Worm (Caenorhabditis elegans) whole organism, young adult: ENCODE results near the gene rfth-1.

Experiments
- B0336.3 ChIP-seq: fragments of 200-800 bp; sonication (Bioruptor generic); IDR thresholded peaks from 2 replicates; pipeline ENCODE4 v1.3.6; 2022; ENCODE audit warnings: missing genetic modification characterization, missing compliant biosample characterization
- D2030.7 ChIP-seq: fragments of 200-800 bp; sonication (Bioruptor generic); IDR thresholded peaks from 2 replicates; pipeline ENCODE4 v1.3.6; 2022; ENCODE audit warnings: missing genetic modification reagents, missing genetic modification characterization, missing compliant biosample characterization
- F23B12.7 ChIP-seq: sonication (generic microtip); optimal IDR thresholded peaks from 2 replicates; lab custom pipeline; 2017; ENCODE audit warnings: missing genetic modification characterization, mild to moderate bottlenecking, missing compliant biosample characterization, antibody characterized with exemption, moderate library complexity; ENCODE audit not compliant: insufficient read depth
- F33H1.4 ChIP-seq: fragments of 200-800 bp; sonication (Bioruptor generic); IDR thresholded peaks from 2 replicates; pipeline ENCODE4 v1.3.6; 2022; ENCODE audit warnings: missing genetic modification reagents, missing genetic modification characterization, missing compliant biosample characterization
- F39B2.1 ChIP-seq: fragments of 200-800 bp; sonication (Bioruptor generic); IDR thresholded peaks from 2 replicates; pipeline ENCODE4 v1.3.6; 2022; ENCODE audit warnings: missing genetic modification reagents, missing genetic modification characterization, missing compliant biosample characterization
- F52B5.7 ChIP-seq: sonication (generic microtip); optimal IDR thresholded peaks from 2 replicates; lab custom pipeline; 2016; ENCODE audit warnings: mild to moderate bottlenecking, missing genetic modification characterization, missing compliant biosample characterization
- F57A8.1 ChIP-seq: fragments of 200-800 bp; sonication (Bioruptor generic); optimal IDR thresholded peaks from 2 replicates; lab custom pipeline; 2018; ENCODE audit warnings: mild to moderate bottlenecking, missing genetic modification characterization, moderate library complexity, missing compliant biosample characterization
- F57C9.4 ChIP-seq: sonication (generic microtip); optimal IDR thresholded peaks from 2 replicates; lab custom pipeline; 2017; ENCODE audit warnings: mild to moderate bottlenecking, missing genetic modification characterization, missing compliant biosample characterization
- Y53G8AR.9 ChIP-seq: fragments of 200-800 bp; sonication (Bioruptor generic); conservative IDR thresholded peaks from 2 replicates; pipeline ENCODE4 v1.3.6; 2022; ENCODE audit warnings: missing genetic modification reagents, missing genetic modification characterization, missing compliant biosample characterization
- ama-1 ChIP-seq, 3 experiments: fragments of 150-350 bp in 1 of 3; sonication (generic microtip) in 2 of 3; optimal IDR thresholded peaks; 2 replicates each; lab custom pipeline; 2014 to 2018; ENCODE audit warnings: missing biosample characterization in 2 of 3, missing genetic modification characterization in 2 of 3, missing genetic modification reagents in 2 of 3
- attf-5 ChIP-seq: fragments of 200-800 bp; sonication (Bioruptor generic); optimal IDR thresholded peaks from 2 replicates; lab custom pipeline; 2018; ENCODE audit warnings: mild to moderate bottlenecking, missing genetic modification characterization, missing compliant biosample characterization
- attf-6 ChIP-seq: fragments of 200-800 bp; sonication (Bioruptor generic); IDR thresholded peaks from 2 replicates; pipeline ENCODE4 v1.3.6; 2022; ENCODE audit warnings: missing genetic modification reagents, missing genetic modification characterization, missing compliant biosample characterization
- ccch-3 ChIP-seq: fragments of 200-800 bp; sonication (Bioruptor generic); optimal IDR thresholded peaks from 2 replicates; lab custom pipeline; 2018; ENCODE audit warnings: mild to moderate bottlenecking, missing genetic modification characterization, missing compliant biosample characterization
- ceh-58 ChIP-seq: fragments of 200-800 bp; sonication (Bioruptor generic); IDR thresholded peaks from 2 replicates; pipeline ENCODE4 v1.3.6; 2022; ENCODE audit warnings: missing genetic modification characterization, missing compliant biosample characterization
- ceh-91 ChIP-seq: fragments of 200-800 bp; sonication (Bioruptor generic); IDR thresholded peaks from 2 replicates; pipeline ENCODE4 v1.3.6; 2022; ENCODE audit warnings: missing genetic modification reagents, missing genetic modification characterization, missing compliant biosample characterization
- chd-7 ChIP-seq: sonication (generic microtip); optimal IDR thresholded peaks from 2 replicates; lab custom pipeline; 2016; ENCODE audit warnings: mild to moderate bottlenecking, missing genetic modification characterization, moderate library complexity, missing compliant biosample characterization
- dox-1 ChIP-seq: fragments of 200-800 bp; sonication (Bioruptor generic); IDR thresholded peaks from 2 replicates; pipeline ENCODE4 v1.3.6; 2022; ENCODE audit warnings: missing genetic modification reagents, missing genetic modification characterization, missing compliant biosample characterization
- dpl-1 ChIP-seq: fragments of 150-350 bp; optimal IDR thresholded peaks from 2 replicates; lab custom pipeline; 2014; ENCODE audit warnings: missing biosample characterization, missing genetic modification reagents, missing genetic modification characterization
- egl-44 ChIP-seq: fragments of 200-800 bp; sonication (Bioruptor generic); IDR thresholded peaks from 2 replicates; pipeline ENCODE4 v1.3.6; 2022; ENCODE audit warnings: missing genetic modification reagents, missing genetic modification characterization, missing compliant biosample characterization
- ets-4 ChIP-seq: fragments of 200-800 bp; sonication (Bioruptor generic); optimal IDR thresholded peaks from 2 replicates; lab custom pipeline; 2018; ENCODE audit warnings: mild to moderate bottlenecking, missing genetic modification characterization, missing compliant biosample characterization
- fkh-3 ChIP-seq: sonication (generic microtip); optimal IDR thresholded peaks from 2 replicates; lab custom pipeline; 2016; ENCODE audit warnings: mild to moderate bottlenecking, missing genetic modification characterization, missing compliant biosample characterization
- hmg-1.2 ChIP-seq: fragments of 200-800 bp; sonication (Bioruptor generic); IDR thresholded peaks from 2 replicates; pipeline ENCODE4 v1.3.6; 2022; ENCODE audit warnings: missing genetic modification reagents, missing genetic modification characterization, missing compliant biosample characterization
- hsf-1 ChIP-seq: fragments of 200-800 bp; sonication (Bioruptor generic); IDR thresholded peaks from 2 replicates; pipeline ENCODE4 v1.3.6; 2022; ENCODE audit warnings: missing genetic modification reagents, missing genetic modification characterization, missing compliant biosample characterization
- lsl-1 ChIP-seq: fragments of 200-800 bp; sonication (Bioruptor generic); optimal IDR thresholded peaks from 2 replicates; lab custom pipeline; 2018; ENCODE audit warnings: mild to moderate bottlenecking, missing genetic modification characterization, moderate library complexity, missing compliant biosample characterization
- lsy-27 ChIP-seq: sonication (generic microtip); optimal IDR thresholded peaks from 2 replicates; lab custom pipeline; 2017; ENCODE audit warnings: missing genetic modification characterization, mild to moderate bottlenecking, missing compliant biosample characterization, antibody characterized with exemption, missing genotype, borderline replicate concordance; ENCODE audit not compliant: insufficient read depth
- madf-3 ChIP-seq: fragments of 200-800 bp; sonication (Bioruptor generic); IDR thresholded peaks from 2 replicates; pipeline ENCODE4 v1.3.6; 2022; ENCODE audit warnings: missing genetic modification reagents, missing genetic modification characterization, missing compliant biosample characterization
- madf-8 ChIP-seq: fragments of 200-800 bp; sonication (Bioruptor generic); conservative IDR thresholded peaks from 2 replicates; pipeline ENCODE4 v1.3.6; 2022; ENCODE audit warnings: missing genetic modification reagents, missing genetic modification characterization, missing compliant biosample characterization
- mcd-1 ChIP-seq: fragments of 200-800 bp; sonication (Bioruptor generic); IDR thresholded peaks from 2 replicates; pipeline ENCODE4 v1.3.6; 2022; ENCODE audit warnings: missing genetic modification reagents, missing genetic modification characterization, missing compliant biosample characterization
- mes-4 ChIP-seq: sonication (generic microtip); optimal IDR thresholded peaks from 2 replicates; lab custom pipeline; 2016; ENCODE audit warnings: missing genotype, missing genetic modification characterization, missing compliant biosample characterization
- nfyb-1 ChIP-seq: fragments of 200-800 bp; sonication (Bioruptor generic); IDR thresholded peaks from 2 replicates; pipeline ENCODE4 v1.3.6; 2022; ENCODE audit warnings: missing genetic modification reagents, missing genetic modification characterization, missing compliant biosample characterization
- nhr-120 ChIP-seq: fragments of 200-800 bp; sonication (Bioruptor generic); IDR thresholded peaks from 2 replicates; pipeline ENCODE4 v1.3.6; 2022; ENCODE audit warnings: missing genetic modification characterization, missing compliant biosample characterization
- nhr-179 ChIP-seq: sonication (generic microtip); optimal IDR thresholded peaks from 2 replicates; lab custom pipeline; 2016; ENCODE audit warnings: mild to moderate bottlenecking, missing genetic modification characterization, missing compliant biosample characterization
- nhr-80 ChIP-seq: sonication (generic microtip); optimal IDR thresholded peaks from 2 replicates; lab custom pipeline; 2016; ENCODE audit warnings: missing genetic modification characterization, missing compliant biosample characterization
- pbrm-1 ChIP-seq: fragments of 200-800 bp; sonication (Bioruptor generic); IDR thresholded peaks from 2 replicates; pipeline ENCODE4 v1.3.6; 2022; ENCODE audit warnings: missing genetic modification reagents, missing genetic modification characterization, missing compliant biosample characterization
- rec-8 ChIP-seq, 2 experiments: sonication (generic microtip); optimal IDR thresholded peaks; 2 replicates each; lab custom pipeline; 2016; ENCODE audit warnings: mild to moderate bottlenecking in 2 of 2, missing genetic modification characterization in 2 of 2, missing genetic modification reagents in 2 of 2, missing genotype in 2 of 2, missing biosample characterization in 1 of 2, missing compliant biosample characterization in 1 of 2, moderate library complexity in 1 of 2
- snpc-1.3 ChIP-seq: sonication (generic microtip); optimal IDR thresholded peaks from 2 replicates; lab custom pipeline; 2017; ENCODE audit warnings: missing genetic modification characterization, mild to moderate bottlenecking, missing compliant biosample characterization, antibody characterized with exemption, moderate library complexity, missing genotype, missing genetic modification reagents; ENCODE audit not compliant: insufficient read depth
- snpc-3.4 ChIP-seq: sonication (generic microtip); optimal IDR thresholded peaks from 2 replicates; lab custom pipeline; 2017; ENCODE audit warnings: missing genetic modification characterization, mild to moderate bottlenecking, missing compliant biosample characterization, antibody characterized with exemption, moderate library complexity, missing genotype, missing genetic modification reagents
- snpc-4 ChIP-seq, 5 experiments: fragments of 150-350 bp in 1 of 5; sonication (generic microtip) in 4 of 5; optimal IDR thresholded peaks; 2 replicates each; lab custom pipeline; 2014 to 2018; ENCODE audit warnings: missing genetic modification characterization in 5 of 5, missing biosample characterization in 3 of 5, antibody characterized with exemption in 2 of 5, mild to moderate bottlenecking in 2 of 5, missing compliant biosample characterization in 2 of 5, missing genotype in 2 of 5, moderate library complexity in 2 of 5, missing genetic modification reagents in 1 of 5
- tbp1 ChIP-seq: fragments of 200-800 bp; sonication (Bioruptor generic); optimal IDR thresholded peaks from 2 replicates; lab custom pipeline; 2018; ENCODE audit warnings: mild to moderate bottlenecking, missing genetic modification characterization, missing compliant biosample characterization
- unc-62 ChIP-seq: fragments of 150-350 bp; optimal IDR thresholded peaks from 2 replicates; lab custom pipeline; 2014; ENCODE audit warnings: missing biosample characterization, missing genetic modification reagents, missing genetic modification characterization
- xnd-1 ChIP-seq: sonication (generic microtip); optimal IDR thresholded peaks from 2 replicates; lab custom pipeline; 2016; ENCODE audit warnings: missing genotype, missing genetic modification reagents, missing genetic modification characterization, missing compliant biosample characterization
- zfh-2 ChIP-seq: fragments of 200-800 bp; sonication (Bioruptor generic); conservative IDR thresholded peaks from 2 replicates; pipeline ENCODE4 v1.3.6; 2022; ENCODE audit warnings: missing genetic modification reagents, missing genetic modification characterization, missing compliant biosample characterization
- zim-3 ChIP-seq: sonication (generic microtip); optimal IDR thresholded peaks from 2 replicates; lab custom pipeline; 2017; ENCODE audit warnings: mild to moderate bottlenecking, missing genetic modification characterization, moderate library complexity, missing compliant biosample characterization
- ztf-6 ChIP-seq: fragments of 200-800 bp; sonication (Bioruptor generic); IDR thresholded peaks from 2 replicates; pipeline ENCODE4 v1.3.6; 2022; ENCODE audit warnings: missing genetic modification reagents, missing genetic modification characterization, missing compliant biosample characterization

Gene rfth-1

DNA sequence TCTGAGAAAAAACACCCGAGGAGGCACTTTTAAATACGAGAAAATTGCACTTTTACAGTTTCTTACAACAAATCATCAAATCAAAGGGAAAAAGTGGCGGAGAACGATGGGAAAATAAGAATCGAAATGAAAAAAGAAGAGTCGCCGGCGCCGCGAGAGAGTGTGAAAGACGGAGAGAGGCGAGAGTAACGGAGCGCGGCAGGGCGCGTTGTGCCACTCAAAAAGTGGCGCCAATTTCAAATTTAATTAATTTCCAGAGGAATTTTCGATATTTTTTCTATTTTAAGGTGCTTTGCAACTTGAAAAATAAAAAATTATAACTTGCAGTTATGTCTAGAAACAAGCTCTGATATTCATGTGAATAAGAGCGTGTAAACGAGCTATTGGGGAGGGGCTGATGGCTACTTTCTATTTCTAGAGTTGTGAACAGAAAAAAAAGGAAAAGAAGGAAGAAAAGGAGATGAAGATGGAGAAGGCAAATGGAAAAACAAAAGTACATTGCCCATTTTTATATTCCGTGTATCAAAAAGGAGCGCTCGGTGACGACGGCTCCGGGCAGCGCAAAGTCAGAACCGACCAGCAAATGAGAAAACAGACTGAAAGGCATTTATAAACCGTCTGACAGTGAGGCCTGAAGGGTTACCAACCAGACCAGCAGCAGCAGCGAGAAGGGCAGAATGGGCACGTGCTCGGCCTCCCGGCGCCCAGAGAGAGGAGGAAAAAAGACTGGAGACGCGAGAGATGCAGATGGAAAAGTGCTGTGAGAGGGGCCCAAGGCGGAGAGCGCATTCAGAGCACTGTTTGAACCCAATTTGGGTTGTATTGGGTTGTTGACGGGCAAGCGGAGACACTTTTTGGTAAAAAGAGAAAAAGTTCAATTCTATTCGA, 40.0 kb downstream of the rfth-1 start:
- TF ChIP-seq ama-1 (optimal IDR thresholded peaks at IDR 0.05; lab: Kevin White, UChicago) = peak; percentile 47
- TF ChIP-seq ama-1 (GFP tag; optimal IDR thresholded peaks at IDR 0.05; lab: Kevin White, UChicago) = peak in 1 of 2 experiments; percentile 9
- TF ChIP-seq ccch-3 = no peak
- peak; percentile 63 for TF ChIP-seq nfyb-1 (GFP tag; lab: Robert Waterston, UW)
- TF ChIP-seq zim-3 (tag; lab: Kevin White, UChicago) = peak; percentile 25
- TF ChIP-seq ztf-6 = no peak
- peak; percentile 33 for TF ChIP-seq lsl-1
- TF ChIP-seq F33H1.4 = peak; percentile 50
- TF ChIP-seq egl-44 (GFP tag; lab: Robert Waterston, UW) = peak; percentile 65; the same call in 1 of the 2 replicates
- TF ChIP-seq snpc-4 (GFP tag; optimal IDR thresholded peaks at IDR 0.05; lab: Kevin White, UChicago) = no peak
- peak in 1 of 4 experiments; percentile 11 for TF ChIP-seq snpc-4 (tag; optimal IDR thresholded peaks at IDR 0.05; lab: Kevin White, UChicago)
- TF ChIP-seq pbrm-1 (GFP tag; lab: Robert Waterston, UW) = peak; percentile 72; the same call in 1 of the 2 replicates
- no peak for TF ChIP-seq nhr-120 (GFP tag; lab: Robert Waterston, UW)
- TF ChIP-seq F52B5.7 (tag; lab: Kevin White, UChicago) = peak; percentile 47
- TF ChIP-seq F39B2.1 (GFP tag; lab: Robert Waterston, UW) = no peak
- TF ChIP-seq lsy-27 (tag; lab: Kevin White, UChicago) = no peak
- no peak for TF ChIP-seq unc-62 (GFP tag; lab: Kevin White, UChicago)
- TF ChIP-seq chd-7 = peak; percentile 79
- TF ChIP-seq mes-4 (tag; lab: Kevin White, UChicago) = no peak
- TF ChIP-seq snpc-1.3 = peak; percentile 74
- TF ChIP-seq ceh-91 (GFP tag; lab: Robert Waterston, UW) = 0 out of 2 replicates have a peak, but pooled peaks have one; percentile 22
- TF ChIP-seq hsf-1 (GFP tag; lab: Robert Waterston, UW) = no peak
- no peak for TF ChIP-seq xnd-1
- TF ChIP-seq B0336.3 (GFP tag; lab: Robert Waterston, UW) = peak; percentile 51; the same call in 1 of the 2 replicates
- 0 out of 2 replicates have a peak, but pooled peaks have one; percentile 5 for TF ChIP-seq ceh-58 (GFP tag; lab: Robert Waterston, UW)
- TF ChIP-seq nhr-179 (tag; lab: Kevin White, UChicago) = no peak
- TF ChIP-seq tbp1 (GFP tag; lab: Kevin White, UChicago) = peak; percentile 20
- no peak for TF ChIP-seq rec-8 (tag; optimal IDR thresholded peaks at IDR 0.05; lab: Kevin White, UChicago)
- TF ChIP-seq madf-8 (GFP tag; lab: Robert Waterston, UW) = no peak
- TF ChIP-seq dpl-1 = peak; percentile 4
- peak; percentile 81 for TF ChIP-seq hmg-1.2
- no peak for TF ChIP-seq fkh-3 (tag; lab: Kevin White, UChicago)
- TF ChIP-seq Y53G8AR.9 = no peak
- no peak for TF ChIP-seq F57A8.1 (GFP tag; lab: Kevin White, UChicago)
- peak; percentile 58 for TF ChIP-seq mcd-1 (GFP tag; lab: Robert Waterston, UW)
- TF ChIP-seq nhr-80 (tag; lab: Kevin White, UChicago) = peak; percentile 57
- TF ChIP-seq zfh-2 (GFP tag; lab: Robert Waterston, UW) = peak; percentile 96
- peak; percentile 18; the same call in 1 of the 2 replicates for TF ChIP-seq dox-1
- TF ChIP-seq madf-3 (GFP tag; lab: Robert Waterston, UW) = peak; percentile 11; the same call in 1 of the 2 replicates
- TF ChIP-seq attf-6 (GFP tag; lab: Robert Waterston, UW) = no peak
- TF ChIP-seq F23B12.7 = peak; percentile 10
- no peak for TF ChIP-seq ets-4 (GFP tag; lab: Kevin White, UChicago)
- TF ChIP-seq F57C9.4 (tag; lab: Kevin White, UChicago) = peak; percentile 60
- TF ChIP-seq D2030.7 = no peak
- TF ChIP-seq snpc-3.4 (tag; lab: Kevin White, UChicago) = peak; percentile 23
- peak; percentile 64 for TF ChIP-seq attf-5
